Comparison of ENCODE assay signal across 1 fruit fly cellular context in genomic region chr3L:2262515-2262944, dm6.
TF ChIP-seq lines count a peak whose summit lies in the region.

Gene oxt (minus strand): TSS chr3L:2262664.
Gene CG13807 (plus strand): TSS chr3L:2262919.

TF ChIP-seq in whole organism, embryonic, 481 proteins besides CTCF, POLR2A, EP300 and RAD21 (continued from another document):
- no peak for TF ChIP-seq NC2α (GFP tag; optimal IDR thresholded peaks at IDR 0.05; lab: Kevin White, UChicago)
- TF ChIP-seq CG4360 (GFP tag; IDR thresholded peaks at IDR 0.05; lab: Robert Waterston, UW) = 0 out of 2 replicates have a peak, but pooled peaks have one; percentile 26
- peak; percentile 45 for TF ChIP-seq Bteb2 (GFP tag; optimal IDR thresholded peaks at IDR 0.05; lab: Kevin White, UChicago)
- peak; percentile 77 for TF ChIP-seq Spps (tag; optimal IDR thresholded peaks at IDR 0.05; lab: Kevin White, UChicago)
- peak; percentile 82 for TF ChIP-seq dmrt11E (tag; optimal IDR thresholded peaks at IDR 0.05; lab: Kevin White, UChicago)
- TF ChIP-seq ci (GFP tag; IDR thresholded peaks at IDR 0.05; lab: Robert Waterston, UW) = peak; percentile 94
- TF ChIP-seq fd3F (GFP tag; optimal IDR thresholded peaks at IDR 0.05; lab: Kevin White, UChicago) = peak; percentile 87
- peak; percentile 82 for TF ChIP-seq gsb (GFP tag; IDR thresholded peaks at IDR 0.05; lab: Robert Waterston, UW)
- TF ChIP-seq row (GFP tag; IDR thresholded peaks at IDR 0.05; lab: Robert Waterston, UW) = peak; percentile 97
- TF ChIP-seq Chrac-16 (GFP tag; optimal IDR thresholded peaks at IDR 0.05; lab: Kevin White, UChicago) = peak; percentile 92
- peak; percentile 60 for TF ChIP-seq CG13624 (GFP tag; optimal IDR thresholded peaks at IDR 0.05; lab: Kevin White, UChicago)
- TF ChIP-seq Dip2 (GFP tag; IDR thresholded peaks at IDR 0.05; lab: Robert Waterston, UW) = 0 out of 2 replicates have a peak, but pooled peaks have one; percentile 19
- no peak for TF ChIP-seq CG12236 (GFP tag; optimal IDR thresholded peaks at IDR 0.05; lab: Kevin White, UChicago)
- TF ChIP-seq Sox100B (GFP tag; optimal IDR thresholded peaks at IDR 0.05; lab: Kevin White, UChicago) = no peak
- peak; percentile 46 for TF ChIP-seq Sry-δ (GFP tag; optimal IDR thresholded peaks at IDR 0.05; lab: Kevin White, UChicago)
- peak; percentile 42; the same call in 1 of the 2 replicates for TF ChIP-seq Lim3 (GFP tag; IDR thresholded peaks at IDR 0.05; lab: Robert Waterston, UW)
- TF ChIP-seq HmgD (GFP tag; optimal IDR thresholded peaks at IDR 0.05; lab: Kevin White, UChicago) = no peak
- peak; percentile 80 for TF ChIP-seq CG10147 (GFP tag; optimal IDR thresholded peaks at IDR 0.05; lab: Kevin White, UChicago)
- TF ChIP-seq sens (GFP tag; lab: Kevin White, UChicago) = peak; percentile 96
- TF ChIP-seq CG13894 (tag; optimal IDR thresholded peaks at IDR 0.05; lab: Kevin White, UChicago) = peak; percentile 77
- peak; percentile 92 for TF ChIP-seq CG11456 (GFP tag; IDR thresholded peaks at IDR 0.05; lab: Robert Waterston, UW)
- peak; percentile 87 for TF ChIP-seq CG10209 (GFP tag; optimal IDR thresholded peaks at IDR 0.05; lab: Kevin White, UChicago)
- no peak for TF ChIP-seq CG8478 (optimal IDR thresholded peaks at IDR 0.05; lab: Kevin White, UChicago)
- TF ChIP-seq CG34422 (GFP tag; IDR thresholded peaks at IDR 0.05; lab: Robert Waterston, UW) = peak; percentile 90
- TF ChIP-seq Hr51 (GFP tag; optimal IDR thresholded peaks at IDR 0.05; lab: Kevin White, UChicago) = peak; percentile 67 to 89
- no peak for TF ChIP-seq Neu2 (GFP tag; optimal IDR thresholded peaks at IDR 0.05; lab: Kevin White, UChicago; ENCODE audit: borderline replicate concordance)
- TF ChIP-seq repo (GFP tag; optimal IDR thresholded peaks at IDR 0.05; lab: Kevin White, UChicago) = no peak
- TF ChIP-seq CG10462 (GFP tag; optimal IDR thresholded peaks at IDR 0.05; lab: Kevin White, UChicago) = peak; percentile 72
- TF ChIP-seq bcd (GFP tag; optimal IDR thresholded peaks at IDR 0.05; lab: Kevin White, UChicago) = peak; percentile 90
- peak; percentile 84 for TF ChIP-seq CG11093 (GFP tag; IDR thresholded peaks at IDR 0.05; lab: Robert Waterston, UW)
- TF ChIP-seq CG30431 (GFP tag; optimal IDR thresholded peaks at IDR 0.05; lab: Kevin White, UChicago) = peak; percentile 79
- TF ChIP-seq sc (optimal IDR thresholded peaks at IDR 0.05; lab: Kevin White, UChicago) = no peak
- peak; percentile 76 for TF ChIP-seq sc (GFP tag; optimal IDR thresholded peaks at IDR 0.05; lab: Kevin White, UChicago)
- TF ChIP-seq CG16813 (GFP tag; IDR thresholded peaks at IDR 0.05; lab: Robert Waterston, UW; ENCODE audit: partially characterized antibody) = no peak
- peak; percentile 23 for TF ChIP-seq tx (GFP tag; optimal IDR thresholded peaks at IDR 0.05; lab: Kevin White, UChicago)
- TF ChIP-seq Med (GFP tag; lab: Kevin White, UChicago) = peak; percentile 89
- TF ChIP-seq gce (GFP tag; IDR thresholded peaks at IDR 0.05; lab: Robert Waterston, UW) = peak; percentile 68; the same call in 2 of the 3 replicates
- peak; percentile 100 for TF ChIP-seq CG31441 (GFP tag; IDR thresholded peaks at IDR 0.05; lab: Robert Waterston, UW)
- TF ChIP-seq az2 (GFP tag; optimal IDR thresholded peaks at IDR 0.05; lab: Kevin White, UChicago) = peak; percentile 87
